Worm (Caenorhabditis elegans) whole organism, L4/young adult: ENCODE measurements around the gene Y48E1B.3.

Source experiments
- W03F9.2 ChIP-seq: fragments of 150-350 bp; optimal IDR thresholded peaks from 2 replicates; lab custom pipeline; 2014; ENCODE audit warnings: missing biosample characterization, missing genetic modification characterization
- dao-5 ChIP-seq: sonication (generic microtip); optimal IDR thresholded peaks from 2 replicates; lab custom pipeline; 2016; ENCODE audit warnings: missing genotype, missing genetic modification characterization, moderate library complexity, missing compliant biosample characterization

DNA sequence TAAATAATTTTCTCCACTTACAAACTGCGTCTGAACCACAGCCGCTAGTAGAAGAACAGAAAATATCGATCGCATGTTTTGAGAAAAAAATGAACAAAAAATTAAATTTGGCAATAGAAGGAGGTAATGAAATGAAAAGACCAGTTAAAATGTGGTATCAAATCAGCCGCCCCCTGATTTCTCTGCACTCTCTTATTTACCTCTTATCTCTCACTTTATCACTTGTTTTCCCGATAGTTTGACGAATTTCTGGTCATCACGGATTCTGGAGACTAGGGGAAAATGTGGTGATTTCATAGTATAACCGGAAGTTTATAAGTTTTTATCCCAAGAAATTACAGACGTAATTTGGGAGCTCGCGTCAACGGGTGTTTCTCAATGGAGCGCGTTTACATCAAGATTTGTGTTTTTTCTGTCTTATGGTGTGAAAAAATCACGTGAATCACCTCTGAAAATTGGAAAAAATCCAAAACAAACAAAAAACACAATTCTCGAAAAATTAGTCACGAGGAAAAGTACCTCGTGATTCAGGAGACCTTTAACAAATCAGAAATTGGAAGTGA lies 26.0 kb upstream of the Y48E1B.3 start, which contains the start of gene clec-146:
- TF ChIP-seq dao-5 (tag; lab: Kevin White, UChicago) (no peak), W03F9.2 (no peak)
